Worm (Caenorhabditis elegans): ENCODE measurements around the gene ser-6.
"Not testable (repeated sequence)": the region's sequence is repeated elsewhere in the genome, so short reads cannot be mapped to it uniquely, and the experiment has no call there.

Gene ser-6

DNA sequence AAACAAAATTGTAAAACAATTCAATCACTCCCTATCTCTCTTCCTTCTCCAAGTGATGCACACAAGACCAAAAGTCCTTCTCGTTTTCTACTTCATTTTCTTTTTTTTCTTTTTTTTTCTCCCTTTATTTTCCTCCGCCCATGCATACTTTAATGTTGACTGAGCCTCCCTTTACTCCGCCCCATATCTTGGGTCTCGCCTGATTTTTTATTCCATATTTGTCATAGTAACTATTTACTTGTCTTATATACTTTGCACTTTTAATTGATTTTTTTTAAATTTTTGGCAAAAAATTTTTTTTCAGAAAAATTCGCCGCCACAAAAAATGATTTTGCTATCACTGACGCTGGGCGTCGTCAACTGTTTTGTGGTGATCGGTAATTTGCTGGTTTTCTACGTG lies at the start of gene ser-6:
Gene ser-6 (plus strand): TSS at position 301 of the 400 bp plus-strand sequence.
- no peak for TF ChIP-seq tbx-11 (GFP tag; IDR thresholded peaks at IDR 0.05)
- TF ChIP-seq aly-1 (tag; optimal IDR thresholded peaks at IDR 0.05) = no peak
- TF ChIP-seq ets-7 (tag; optimal IDR thresholded peaks at IDR 0.05) = no peak
- TF ChIP-seq B0310.2 (tag; optimal IDR thresholded peaks at IDR 0.05) = no peak
- no peak for TF ChIP-seq hmg-4 (GFP tag; optimal IDR thresholded peaks at IDR 0.05)
- no peak for TF ChIP-seq scrt-1 (GFP tag; IDR thresholded peaks at IDR 0.05)
- TF ChIP-seq F13C5.2 (tag; optimal IDR thresholded peaks at IDR 0.05) = no peak
- TF ChIP-seq hnd-1 (tag; optimal IDR thresholded peaks at IDR 0.05) = no peak
- TF ChIP-seq ama-1 (optimal IDR thresholded peaks at IDR 0.05) = no peak
- no peak for TF ChIP-seq hmbx-1 (tag; optimal IDR thresholded peaks at IDR 0.05)
- TF ChIP-seq sea-1 (GFP tag; conservative IDR thresholded peaks at IDR 0.05) = no peak
- TF ChIP-seq ceh-36 (tag; optimal IDR thresholded peaks at IDR 0.05) = no peak
- no peak for TF ChIP-seq flt-1 (GFP tag; IDR thresholded peaks at IDR 0.05)

DNA sequence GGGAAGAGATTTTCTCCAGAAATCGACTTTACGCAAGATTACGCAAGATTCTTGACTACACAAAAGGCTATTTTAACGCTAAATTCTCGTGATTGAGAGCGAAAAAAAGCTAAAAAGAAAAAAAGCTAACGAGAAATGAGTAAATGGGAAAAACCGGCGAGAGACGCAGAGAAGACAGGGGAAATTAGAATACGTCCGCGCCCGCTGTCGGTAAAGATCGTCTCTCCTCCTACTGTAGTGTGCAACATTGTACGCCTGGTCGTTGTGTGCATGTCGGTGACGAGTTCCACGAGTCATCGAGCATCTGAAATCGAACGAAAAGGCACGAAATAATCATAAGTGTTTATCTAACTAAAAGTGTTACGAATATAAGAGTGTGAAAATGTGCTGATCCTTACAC lies 45.4 kb upstream of the ser-6 start:
- no peak for TF ChIP-seq ceh-13 (GFP tag; optimal IDR thresholded peaks at IDR 0.05)
- TF ChIP-seq hmg-4 (GFP tag; optimal IDR thresholded peaks at IDR 0.05) = no peak
- TF ChIP-seq ets-7 (tag; optimal IDR thresholded peaks at IDR 0.05) = no peak
- no peak for TF ChIP-seq scrt-1 (GFP tag; IDR thresholded peaks at IDR 0.05)

DNA sequence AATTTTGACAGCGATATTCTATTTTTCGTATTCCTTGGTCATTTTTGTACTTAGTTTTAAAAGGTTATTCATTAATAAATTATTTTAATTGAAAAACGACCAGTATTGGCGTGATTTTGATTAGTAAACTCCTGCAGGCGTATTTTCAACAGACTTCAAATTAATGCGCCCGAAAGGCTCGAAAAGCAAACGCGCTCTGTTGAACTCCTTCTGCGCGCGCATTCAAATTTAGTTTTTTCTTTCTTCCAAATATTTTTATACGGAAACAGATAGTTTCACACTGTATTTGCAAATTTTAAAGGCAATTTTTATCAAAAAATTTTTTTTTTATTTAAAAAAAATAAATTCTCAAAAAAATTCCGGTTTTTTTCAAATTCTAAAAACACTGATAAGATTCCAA lies 43.9 kb upstream of the ser-6 start:
- TF ChIP-seq tbx-11 (GFP tag; IDR thresholded peaks at IDR 0.05) (no peak), flt-1 (GFP tag; IDR thresholded peaks at IDR 0.05) (no peak), sea-1 (GFP tag; conservative IDR thresholded peaks at IDR 0.05) (no peak), hnd-1 (tag; optimal IDR thresholded peaks at IDR 0.05) (no peak), ceh-36 (tag; optimal IDR thresholded peaks at IDR 0.05) (no peak), hmbx-1 (tag; optimal IDR thresholded peaks at IDR 0.05) (no peak), ets-7 (tag; optimal IDR thresholded peaks at IDR 0.05) (no peak), tbx-37 (GFP tag; conservative IDR thresholded peaks at IDR 0.05) (no peak), B0310.2 (tag; optimal IDR thresholded peaks at IDR 0.05) (no peak), scrt-1 (GFP tag; IDR thresholded peaks at IDR 0.05) (no peak), tra-4 (tag; optimal IDR thresholded peaks at IDR 0.05) (no peak), aly-1 (tag; optimal IDR thresholded peaks at IDR 0.05) (no peak), pes-1 (GFP tag; IDR thresholded peaks at IDR 0.05) (no peak), hmg-4 (GFP tag; optimal IDR thresholded peaks at IDR 0.05) (no peak)

DNA sequence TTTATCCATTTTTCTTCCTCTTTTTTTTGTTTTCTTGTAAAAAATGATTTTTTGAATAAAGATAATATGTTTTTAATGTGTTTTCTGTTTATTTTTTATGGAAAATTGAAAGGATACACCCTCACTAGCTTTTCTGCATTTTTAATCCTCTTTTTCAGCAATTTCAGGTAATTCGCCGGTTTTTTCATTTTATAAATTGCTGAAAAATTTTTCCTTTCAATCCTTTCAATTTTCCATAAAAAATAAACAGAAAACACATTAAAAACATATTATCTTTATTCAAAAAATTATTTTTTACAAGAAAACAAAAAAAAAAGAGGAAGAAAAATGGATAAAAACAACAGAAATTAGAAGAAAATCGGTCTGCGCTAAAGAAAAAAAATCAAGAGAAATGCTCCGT lies 42.2 kb upstream of the ser-6 start, which contains the start of gene Y54G2A.50:
Gene Y54G2A.50 (plus strand): TSS at position 301 of the 400 bp plus-strand sequence.
- not testable (repeated sequence) for TF ChIP-seq tbx-11 (GFP tag; IDR thresholded peaks at IDR 0.05); tra-4 (tag; optimal IDR thresholded peaks at IDR 0.05); B0310.2 (tag; optimal IDR thresholded peaks at IDR 0.05)

DNA sequence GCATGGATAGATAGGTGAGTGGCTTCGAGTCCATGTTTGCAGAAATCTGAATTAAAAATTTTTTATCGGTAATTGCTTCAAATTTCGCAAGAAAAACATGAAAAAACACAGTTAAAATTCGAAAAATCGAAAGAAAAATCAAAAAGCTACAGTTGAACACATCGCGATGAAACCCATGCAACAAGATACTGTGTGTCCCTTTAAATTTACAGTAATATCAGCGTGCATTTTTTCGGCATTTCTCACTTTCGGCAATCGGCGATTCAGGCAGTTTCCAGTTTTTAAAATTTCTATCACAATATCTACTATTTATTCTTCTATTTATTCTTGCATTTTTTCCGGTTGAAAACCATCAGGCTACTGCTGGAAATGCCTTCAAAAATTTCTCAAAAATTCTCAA lies 37.7 kb upstream of the ser-6 start, which contains the start of gene fbxc-45:
Gene fbxc-45 (minus strand): TSS at position 48 of the 400 bp plus-strand sequence.
- TF ChIP-seq hnd-1 (tag; optimal IDR thresholded peaks at IDR 0.05) (no peak), hmbx-1 (tag; optimal IDR thresholded peaks at IDR 0.05) (no peak), F13C5.2 (tag; optimal IDR thresholded peaks at IDR 0.05) (no peak), aly-1 (tag; optimal IDR thresholded peaks at IDR 0.05) (no peak), tbx-37 (GFP tag; conservative IDR thresholded peaks at IDR 0.05) (no peak), ceh-36 (tag; optimal IDR thresholded peaks at IDR 0.05) (no peak), tra-4 (tag; optimal IDR thresholded peaks at IDR 0.05) (no peak), flt-1 (GFP tag; IDR thresholded peaks at IDR 0.05) (no peak), ceh-13 (GFP tag; optimal IDR thresholded peaks at IDR 0.05) (no peak)

DNA sequence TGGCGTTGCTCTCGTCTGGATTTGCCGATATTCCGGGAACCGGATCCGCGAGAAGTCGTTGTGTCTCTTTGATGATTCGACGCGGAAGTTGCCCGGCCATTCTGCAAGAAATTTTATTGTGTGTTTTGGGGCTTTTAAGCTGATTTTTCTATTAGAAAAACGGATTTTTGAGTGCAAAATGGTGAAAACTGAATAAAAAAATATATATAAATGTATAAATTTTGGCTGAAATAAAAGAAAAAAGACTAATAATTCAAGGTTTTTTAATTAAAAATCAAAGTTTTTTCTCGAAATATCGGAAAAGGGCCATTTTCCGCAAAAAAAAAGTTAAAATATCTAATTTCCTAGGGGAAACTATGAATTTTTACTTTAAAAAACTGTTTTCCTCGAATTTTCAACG lies 34.3 kb upstream of the ser-6 start, which contains the start of gene ubc-13:
Gene ubc-13 (minus strand): TSS at position 101 of the 400 bp plus-strand sequence.
- TF ChIP-seq scrt-1 (GFP tag; IDR thresholded peaks at IDR 0.05) (no peak), aly-1 (tag; optimal IDR thresholded peaks at IDR 0.05) (no peak), tbx-11 (GFP tag; IDR thresholded peaks at IDR 0.05) (no peak), B0310.2 (tag; optimal IDR thresholded peaks at IDR 0.05) (no peak), hmbx-1 (tag; optimal IDR thresholded peaks at IDR 0.05) (no peak), sea-1 (GFP tag; conservative IDR thresholded peaks at IDR 0.05) (no peak), hmg-4 (GFP tag; optimal IDR thresholded peaks at IDR 0.05) (no peak), ama-1 (optimal IDR thresholded peaks at IDR 0.05) (no peak), pes-1 (GFP tag; IDR thresholded peaks at IDR 0.05) (no peak), ceh-13 (GFP tag; optimal IDR thresholded peaks at IDR 0.05) (no peak), flt-1 (GFP tag; IDR thresholded peaks at IDR 0.05) (no peak), F13C5.2 (tag; optimal IDR thresholded peaks at IDR 0.05) (no peak), ceh-36 (tag; optimal IDR thresholded peaks at IDR 0.05) (no peak)

DNA sequence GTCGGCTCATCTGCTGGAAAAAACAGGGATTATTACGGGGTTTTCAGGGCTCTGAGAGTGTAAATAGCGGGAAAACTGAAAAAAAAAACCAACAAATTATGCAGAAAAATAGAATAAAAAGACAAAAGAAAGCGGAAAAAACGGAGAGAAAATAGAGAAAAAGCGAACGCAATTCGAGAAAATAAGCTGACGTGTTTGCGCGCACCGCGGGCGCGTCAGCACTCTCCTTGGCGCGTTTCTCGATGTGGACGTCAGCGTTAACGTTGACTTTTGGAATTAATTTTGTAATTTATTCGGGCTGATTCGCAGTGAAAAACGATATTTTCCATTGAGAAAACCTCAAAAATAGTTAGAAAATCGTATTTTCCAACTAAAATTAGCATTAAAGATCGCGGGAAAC lies 31.5 kb upstream of the ser-6 start, which contains the start of gene manf-1:
Gene manf-1 (minus strand): TSS at position 13 of the 400 bp plus-strand sequence.
- TF ChIP-seq pes-1 (GFP tag; IDR thresholded peaks at IDR 0.05) (no peak), ceh-13 (GFP tag; optimal IDR thresholded peaks at IDR 0.05) (no peak), B0310.2 (tag; optimal IDR thresholded peaks at IDR 0.05) (no peak)

DNA sequence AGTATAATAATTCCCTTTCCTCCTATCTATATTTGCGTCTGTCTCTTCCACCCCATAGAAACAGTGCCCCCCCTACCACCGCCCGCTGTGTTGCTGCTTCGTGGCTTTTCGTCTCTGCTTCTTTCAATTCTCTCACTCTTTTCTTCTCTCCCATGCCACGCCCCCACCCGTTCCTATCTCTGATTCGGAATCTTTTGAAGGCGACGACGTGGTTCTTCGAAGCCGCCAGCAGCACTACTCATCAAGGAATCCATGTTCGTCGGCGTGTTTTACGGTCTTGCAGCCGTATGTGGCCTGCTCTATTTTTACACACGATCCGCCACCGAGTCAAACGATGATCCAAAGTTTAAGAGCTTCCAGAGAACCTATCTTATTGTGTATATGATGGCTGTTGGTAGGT lies 28.7 kb upstream of the ser-6 start, which contains the start of gene samt-1:
Gene samt-1 (plus strand): TSS at position 176 of the 400 bp plus-strand sequence.
- no peak for TF ChIP-seq F13C5.2 (tag; optimal IDR thresholded peaks at IDR 0.05)
- TF ChIP-seq tbx-37 (GFP tag; conservative IDR thresholded peaks at IDR 0.05) = no peak
- no peak for TF ChIP-seq ama-1 (optimal IDR thresholded peaks at IDR 0.05)
- no peak for TF ChIP-seq scrt-1 (GFP tag; IDR thresholded peaks at IDR 0.05)
- TF ChIP-seq hmbx-1 (tag; optimal IDR thresholded peaks at IDR 0.05) = no peak
- no peak for TF ChIP-seq flt-1 (GFP tag; IDR thresholded peaks at IDR 0.05)
- no peak for TF ChIP-seq tra-4 (tag; optimal IDR thresholded peaks at IDR 0.05)
- TF ChIP-seq pes-1 (GFP tag; IDR thresholded peaks at IDR 0.05) = no peak
- no peak for TF ChIP-seq ceh-13 (GFP tag; optimal IDR thresholded peaks at IDR 0.05)
- no peak for TF ChIP-seq ets-7 (tag; optimal IDR thresholded peaks at IDR 0.05)
- no peak for TF ChIP-seq B0310.2 (tag; optimal IDR thresholded peaks at IDR 0.05)
- TF ChIP-seq ceh-36 (tag; optimal IDR thresholded peaks at IDR 0.05) = no peak
- no peak for TF ChIP-seq aly-1 (tag; optimal IDR thresholded peaks at IDR 0.05)
- TF ChIP-seq hnd-1 (tag; optimal IDR thresholded peaks at IDR 0.05) = no peak
- TF ChIP-seq hmg-4 (GFP tag; optimal IDR thresholded peaks at IDR 0.05) = no peak
- no peak for TF ChIP-seq tbx-11 (GFP tag; IDR thresholded peaks at IDR 0.05)

Measured in whole organism, early embryonic.